Fruit fly (Drosophila melanogaster): ENCODE measurements around the gene Wdr81.

Wdr81 gene

DNA sequence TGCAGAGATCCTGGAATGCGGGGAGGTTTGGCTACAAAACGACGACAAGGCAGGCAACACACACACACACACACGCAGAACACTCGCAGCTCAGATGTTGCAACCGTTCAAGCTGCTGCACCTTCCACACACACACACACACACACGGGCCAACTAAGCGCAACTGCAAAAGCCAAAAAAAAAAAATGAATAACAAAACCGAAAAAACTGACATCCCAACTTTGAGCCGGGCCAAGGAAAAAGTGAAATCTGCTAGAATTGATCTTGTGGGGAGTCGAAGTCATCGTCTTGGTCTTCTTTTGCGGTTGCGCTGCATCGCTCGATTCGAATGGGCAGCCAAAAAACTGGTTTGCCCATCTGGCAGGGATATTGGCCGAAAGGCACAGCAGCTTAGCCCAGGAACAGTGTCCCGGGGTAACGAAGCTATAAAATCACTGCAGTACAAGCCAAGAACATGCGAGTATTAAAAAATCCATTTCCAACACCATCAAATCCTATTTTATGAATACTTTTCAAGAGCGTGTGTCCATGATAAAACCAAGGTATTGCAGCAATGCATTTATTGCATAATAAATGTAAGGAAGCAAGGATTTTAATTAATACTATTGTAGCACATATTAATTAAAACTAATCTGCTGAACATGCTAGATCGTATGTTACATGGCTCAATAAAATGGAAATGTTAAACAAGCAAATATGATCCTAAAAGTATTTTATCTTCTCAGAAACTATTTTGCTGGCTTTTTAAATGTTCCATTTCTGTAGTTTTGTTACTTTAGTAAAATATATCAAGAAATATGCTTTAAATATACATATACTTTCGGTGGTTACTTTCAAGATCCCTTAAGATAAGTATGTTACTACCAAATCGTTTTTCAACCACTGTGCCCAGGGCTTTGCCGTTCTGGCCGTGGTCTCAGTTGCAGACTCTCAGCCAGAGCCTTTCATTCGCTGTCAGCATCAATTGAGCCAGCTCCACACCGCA is 54.9 kb downstream of the Wdr81 start:
- TF ChIP-seq psq (optimal IDR thresholded peaks at IDR 0.05) (no peak), h (optimal IDR thresholded peaks at IDR 0.05) (no peak), Sin3A (optimal IDR thresholded peaks at IDR 0.05) (no peak), ttk (optimal IDR thresholded peaks at IDR 0.05) (no peak), Myc (optimal IDR thresholded peaks at IDR 0.05) (no peak), insv (optimal IDR thresholded peaks at IDR 0.05) (no peak)
